Fruit fly (Drosophila melanogaster): ENCODE data around the gene CG31787.

- no peak for TF ChIP-seq kay (GFP tag; ENCODE audit: borderline replicate concordance)
- TF ChIP-seq CG33017 (tag; optimal IDR thresholded peaks at IDR 0.05): no peak
- no peak for TF ChIP-seq toe (GFP tag; optimal IDR thresholded peaks at IDR 0.05)
- no peak for TF ChIP-seq tj (GFP tag; optimal IDR thresholded peaks at IDR 0.05)
- TF ChIP-seq ovo (GFP tag; optimal IDR thresholded peaks at IDR 0.05): no peak
- TF ChIP-seq Crg-1 (GFP tag; optimal IDR thresholded peaks at IDR 0.05): no peak
- TF ChIP-seq CG1620 (GFP tag; optimal IDR thresholded peaks at IDR 0.05): no peak
- TF ChIP-seq CG11617 (GFP tag; optimal IDR thresholded peaks at IDR 0.05): no peak
Observed at dm6 chr2L:18315454-18315853, 29.9 kb upstream of the CG31787 start.
